Worm (Caenorhabditis elegans): ENCODE results near the gene klf-3.

klf-3 gene

DNA sequence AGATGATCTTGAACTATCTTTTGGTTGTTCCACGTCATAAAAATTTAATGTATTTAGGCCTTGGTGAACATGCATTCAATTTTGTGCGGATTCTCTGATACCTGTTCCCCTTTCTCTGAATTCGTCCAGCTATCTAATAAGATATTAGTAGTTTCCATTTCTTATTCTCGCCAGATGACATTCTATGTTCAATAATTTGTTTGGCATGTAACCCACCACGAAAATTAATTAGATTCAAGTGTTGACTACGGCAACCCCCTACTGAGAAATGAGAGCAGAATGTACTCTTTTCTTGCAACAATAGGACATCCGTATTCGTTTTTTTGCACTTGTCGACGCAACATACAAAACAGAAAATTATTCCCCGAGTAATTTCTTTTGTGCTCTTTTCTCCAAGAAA, 25.5 kb downstream of the klf-3 start:
- no peak for TF ChIP-seq unc-62 (GFP tag; optimal IDR thresholded peaks at IDR 0.05)

- no peak for TF ChIP-seq unc-62 (GFP tag; optimal IDR thresholded peaks at IDR 0.05)
Measured at ce11 chrII:6642651-6643167, 26.0 kb downstream of the klf-3 start, which contains the start of gene T19D12.6. Gene T19D12.6, minus strand, starts transcription at chrII:6643117.

DNA sequence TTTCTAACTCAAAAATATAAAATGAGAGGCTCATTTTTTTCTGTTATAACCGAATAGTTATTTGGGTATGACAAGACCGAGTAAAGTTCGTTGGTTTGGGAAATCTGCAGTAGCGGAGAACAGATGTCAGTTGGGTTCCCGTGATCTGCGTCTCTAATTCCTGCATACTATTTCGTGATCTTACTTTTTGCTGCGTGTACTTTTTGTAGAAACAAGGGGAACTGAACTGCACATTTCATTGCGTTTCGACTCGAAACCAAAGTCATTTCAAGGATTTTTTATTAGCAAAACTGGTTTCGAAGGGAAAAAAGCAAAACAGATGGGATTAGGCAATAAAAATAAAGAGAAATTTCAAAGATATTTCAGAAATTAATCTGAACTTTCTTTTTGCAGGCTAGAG, 30.2 kb downstream of the klf-3 start:
- TF ChIP-seq unc-62 (GFP tag; optimal IDR thresholded peaks at IDR 0.05): no peak

ce11 chrII:6649026-6649425, 32.3 kb downstream of the klf-3 start, which contains the start of gene oig-8:
Gene oig-8, minus strand, starts transcription at chrII:6649126.
- no peak for TF ChIP-seq unc-62 (GFP tag; optimal IDR thresholded peaks at IDR 0.05)

ce11 chrII:6651719-6652118, 35.0 kb downstream of the klf-3 start, which contains the start of gene sra-26:
Gene sra-26, minus strand, starts transcription at chrII:6651819.
- no peak for TF ChIP-seq unc-62 (GFP tag; optimal IDR thresholded peaks at IDR 0.05)

ce11 chrII:6654284-6654683, 37.6 kb downstream of the klf-3 start, which contains the start of gene T19D12.9:
Gene T19D12.9, minus strand, starts transcription at chrII:6654384.
- TF ChIP-seq unc-62 (GFP tag; optimal IDR thresholded peaks at IDR 0.05): no peak

- TF ChIP-seq unc-62 (GFP tag; optimal IDR thresholded peaks at IDR 0.05): no peak
Measured at ce11 chrII:6658766-6659165, 42.1 kb downstream of the klf-3 start, which contains the start of gene T19D12.10. Gene T19D12.10, minus strand, starts transcription at chrII:6658866.

ce11 chrII:6661211-6661610, 44.5 kb downstream of the klf-3 start, which contains the start of gene T19D12.2:
Gene T19D12.2, plus strand, starts transcription at chrII:6661335.
- no peak for TF ChIP-seq unc-62 (GFP tag; optimal IDR thresholded peaks at IDR 0.05)

DNA sequence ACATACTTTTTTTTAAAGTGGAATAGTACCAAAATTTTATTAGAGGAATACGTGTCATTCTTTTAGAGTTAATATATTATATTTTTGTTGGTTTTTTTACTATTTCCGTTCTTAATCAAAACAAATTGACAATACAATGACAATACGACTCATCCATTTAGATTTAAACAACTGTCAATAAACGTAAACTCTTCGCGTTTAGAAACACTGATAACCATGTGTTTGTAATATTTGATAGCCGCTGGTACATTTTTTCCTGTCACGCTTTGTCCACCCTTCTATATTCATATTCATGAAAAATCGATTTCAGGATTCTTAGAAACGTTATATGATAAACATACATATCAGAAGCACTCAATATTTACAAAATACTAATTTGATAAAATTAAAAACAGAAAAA, 47.1 kb downstream of the klf-3 start:
- no peak for TF ChIP-seq unc-62 (GFP tag; optimal IDR thresholded peaks at IDR 0.05)

ce11 chrII:6665908-6666307, 49.2 kb downstream of the klf-3 start:
- no peak for TF ChIP-seq unc-62 (GFP tag; optimal IDR thresholded peaks at IDR 0.05)

ce11 chrII:6666598-6666997, 49.9 kb downstream of the klf-3 start, which contains the start of gene T19D12.1:
Gene T19D12.1, plus strand, starts transcription at chrII:6666898.
- no peak for TF ChIP-seq unc-62 (GFP tag; optimal IDR thresholded peaks at IDR 0.05)

DNA sequence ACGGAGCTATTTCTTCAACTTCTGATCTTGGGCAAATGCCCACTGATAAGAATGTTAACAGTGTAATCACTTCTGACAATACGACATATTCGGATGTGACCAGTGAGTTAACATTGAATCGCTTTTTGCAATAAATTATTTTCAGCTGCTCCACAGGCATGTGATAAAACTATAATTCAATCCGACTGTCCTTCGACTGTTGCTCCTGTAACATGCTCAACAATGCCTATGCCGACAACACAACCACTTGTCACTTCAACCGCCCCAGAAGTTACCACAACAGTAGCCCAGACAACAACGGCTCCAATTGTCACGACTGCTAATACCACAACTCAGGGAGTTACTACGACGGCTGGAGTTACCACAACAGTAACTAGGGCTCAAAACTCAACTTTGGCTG, 50.9 kb downstream of the klf-3 start:
- TF ChIP-seq unc-62 (GFP tag; optimal IDR thresholded peaks at IDR 0.05): no peak

DNA sequence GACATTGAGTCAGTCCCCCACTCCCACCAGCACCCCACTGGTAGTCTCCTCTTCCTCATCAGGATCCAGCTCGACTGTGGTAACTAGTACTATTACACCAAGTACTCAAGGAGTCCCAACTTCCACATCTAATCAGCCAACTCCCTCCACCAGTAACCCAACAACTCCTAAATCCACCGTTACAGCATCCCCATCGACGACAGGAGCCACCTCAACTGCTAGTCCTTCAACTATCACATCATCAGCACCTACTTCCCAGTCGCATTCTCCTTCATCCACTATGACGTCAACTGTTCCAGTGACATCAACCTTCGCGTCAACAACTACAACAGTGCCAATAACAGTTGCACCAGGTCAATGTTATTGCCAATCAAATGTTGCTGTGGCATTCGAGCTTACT, 51.8 kb downstream of the klf-3 start:
- TF ChIP-seq unc-62 (GFP tag; optimal IDR thresholded peaks at IDR 0.05): no peak
